Worm (Caenorhabditis elegans) whole organism, L3 larva: ENCODE data around the gene daao-1.

Source experiments
- R02D3.7 ChIP-seq: fragments of 150-350 bp; optimal IDR thresholded peaks from 2 replicates; lab custom pipeline; 2014; ENCODE audit warnings: missing biosample characterization, missing genetic modification characterization
- aly-2 ChIP-seq: fragments of 150-350 bp; optimal IDR thresholded peaks from 2 replicates; lab custom pipeline; 2014; ENCODE audit warnings: missing biosample characterization, missing genetic modification characterization
- ceh-16 ChIP-seq: sonication (generic microtip); optimal IDR thresholded peaks from 2 replicates; lab custom pipeline; 2017; ENCODE audit warnings: missing biosample characterization, missing genetic modification characterization
- ceh-28 ChIP-seq: fragments of 150-350 bp; optimal IDR thresholded peaks from 2 replicates; lab custom pipeline; 2014; ENCODE audit warnings: missing biosample characterization, missing genetic modification reagents, missing genetic modification characterization
- ceh-82 ChIP-seq: fragments of 150-350 bp; optimal IDR thresholded peaks from 2 replicates; lab custom pipeline; 2014; ENCODE audit warnings: missing biosample characterization, missing genetic modification characterization
- daf-12 ChIP-seq: fragments of 150-350 bp; optimal IDR thresholded peaks from 2 replicates; lab custom pipeline; 2014; ENCODE audit warnings: missing biosample characterization, missing genetic modification reagents, missing genetic modification characterization
- egl-27 ChIP-seq: sonication (generic microtip); optimal IDR thresholded peaks from 4 replicates; lab custom pipeline; 2017; ENCODE audit warnings: missing biosample characterization, missing genetic modification reagents, missing genetic modification characterization
- egl-5 ChIP-seq: fragments of 150-350 bp; optimal IDR thresholded peaks from 2 replicates; lab custom pipeline; 2017; ENCODE audit warnings: missing biosample characterization, missing genetic modification reagents, missing genetic modification characterization, inconsistent platforms
- elt-1 ChIP-seq: fragments of 150-350 bp; optimal IDR thresholded peaks from 2 replicates; lab custom pipeline; 2014; ENCODE audit warnings: missing biosample characterization, missing genetic modification characterization
- elt-2 ChIP-seq: sonication (generic microtip); optimal IDR thresholded peaks from 2 replicates; lab custom pipeline; 2016; ENCODE audit warnings: missing genetic modification reagents, mild to moderate bottlenecking, missing genetic modification characterization, missing compliant biosample characterization
- fkh-10 ChIP-seq: sonication (generic microtip); optimal IDR thresholded peaks from 2 replicates; lab custom pipeline; 2017; ENCODE audit warnings: missing biosample characterization, missing genetic modification reagents, missing genetic modification characterization
- fkh-2 ChIP-seq: fragments of 150-350 bp; optimal IDR thresholded peaks from 2 replicates; lab custom pipeline; 2014; ENCODE audit warnings: missing biosample characterization, missing genetic modification reagents, missing genetic modification characterization
- fos-1 ChIP-seq: fragments of 150-350 bp; optimal IDR thresholded peaks from 2 replicates; lab custom pipeline; 2014; ENCODE audit warnings: missing biosample characterization, missing genetic modification characterization
- hmg-11 ChIP-seq: sonication (generic microtip); optimal IDR thresholded peaks from 2 replicates; lab custom pipeline; 2016; ENCODE audit warnings: missing genetic modification characterization, missing compliant biosample characterization
- lsy-12 ChIP-seq: sonication (generic microtip); optimal IDR thresholded peaks from 2 replicates; lab custom pipeline; 2016; ENCODE audit warnings: mild to moderate bottlenecking, missing genetic modification characterization, missing compliant biosample characterization
- nfya-1 ChIP-seq: sonication (generic microtip); optimal IDR thresholded peaks from 2 replicates; lab custom pipeline; 2017; ENCODE audit warnings: missing genetic modification characterization, mild to moderate bottlenecking, missing compliant biosample characterization, antibody characterized with exemption, moderate library complexity; ENCODE audit not compliant: insufficient read depth
- nhr-11 ChIP-seq: fragments of 150-350 bp; optimal IDR thresholded peaks from 2 replicates; lab custom pipeline; 2014; ENCODE audit warnings: missing biosample characterization, missing genetic modification characterization
- nhr-12 ChIP-seq: fragments of 150-350 bp; optimal IDR thresholded peaks from 2 replicates; lab custom pipeline; 2014; ENCODE audit warnings: missing biosample characterization, missing genetic modification characterization
- nhr-23 ChIP-seq: fragments of 150-350 bp; optimal IDR thresholded peaks from 2 replicates; lab custom pipeline; 2014; ENCODE audit warnings: missing biosample characterization, missing genetic modification reagents, missing genetic modification characterization
- nhr-237 ChIP-seq: fragments of 150-350 bp; optimal IDR thresholded peaks from 2 replicates; lab custom pipeline; 2014; ENCODE audit warnings: missing biosample characterization, missing genetic modification characterization
- nhr-25 ChIP-seq: sonication (generic microtip); optimal IDR thresholded peaks from 2 replicates; lab custom pipeline; 2017; ENCODE audit warnings: missing biosample characterization, missing genetic modification characterization
- nhr-43 ChIP-seq: sonication (generic microtip); optimal IDR thresholded peaks from 2 replicates; lab custom pipeline; 2016; ENCODE audit warnings: mild to moderate bottlenecking, missing genetic modification characterization, missing compliant biosample characterization; ENCODE audit not compliant: poor library complexity, severe bottlenecking
- nhr-76 ChIP-seq: fragments of 150-350 bp; sonication (generic microtip); optimal IDR thresholded peaks from 5 replicates; lab custom pipeline; 2014; ENCODE audit warnings: missing biosample characterization, missing genetic modification characterization
- nhr-77 ChIP-seq: fragments of 150-350 bp; optimal IDR thresholded peaks from 2 replicates; lab custom pipeline; 2014; ENCODE audit warnings: missing biosample characterization, missing genetic modification characterization
- pha-4 ChIP-seq: fragments of 150-350 bp; optimal IDR thresholded peaks from 2 replicates; lab custom pipeline; 2014; ENCODE audit warnings: missing biosample characterization, missing genetic modification reagents, missing genetic modification characterization
- pqm-1 ChIP-seq: fragments of 150-350 bp; optimal IDR thresholded peaks from 2 replicates; lab custom pipeline; 2017; ENCODE audit warnings: missing biosample characterization, missing genetic modification characterization, inconsistent platforms
- sea-2 ChIP-seq: fragments of 150-350 bp; sonication (generic microtip); optimal IDR thresholded peaks from 4 replicates; lab custom pipeline; 2014; ENCODE audit warnings: missing biosample characterization, missing genetic modification reagents, missing genetic modification characterization
- skn-1 ChIP-seq: fragments of 150-350 bp; optimal IDR thresholded peaks from 2 replicates; lab custom pipeline; 2014; ENCODE audit warnings: missing biosample characterization, missing genetic modification characterization
- unc-39 ChIP-seq: sonication (generic microtip); optimal IDR thresholded peaks from 4 replicates; lab custom pipeline; 2017; ENCODE audit warnings: missing biosample characterization, missing genetic modification characterization
- unc-62 ChIP-seq: fragments of 150-350 bp; sonication (generic microtip); optimal IDR thresholded peaks from 4 replicates; lab custom pipeline; 2014; ENCODE audit warnings: missing biosample characterization, missing genetic modification reagents, missing genetic modification characterization
- zag-1 ChIP-seq: fragments of 150-350 bp; optimal IDR thresholded peaks from 2 replicates; lab custom pipeline; 2014; ENCODE audit warnings: missing biosample characterization, missing genetic modification characterization
- ztf-11 ChIP-seq: fragments of 150-350 bp; optimal IDR thresholded peaks from 2 replicates; lab custom pipeline; 2014; ENCODE audit warnings: missing biosample characterization, missing genetic modification characterization
- ztf-4 ChIP-seq: fragments of 150-350 bp; optimal IDR thresholded peaks from 2 replicates; lab custom pipeline; 2014; ENCODE audit warnings: missing biosample characterization, missing genetic modification characterization

The daao-1 gene

DNA sequence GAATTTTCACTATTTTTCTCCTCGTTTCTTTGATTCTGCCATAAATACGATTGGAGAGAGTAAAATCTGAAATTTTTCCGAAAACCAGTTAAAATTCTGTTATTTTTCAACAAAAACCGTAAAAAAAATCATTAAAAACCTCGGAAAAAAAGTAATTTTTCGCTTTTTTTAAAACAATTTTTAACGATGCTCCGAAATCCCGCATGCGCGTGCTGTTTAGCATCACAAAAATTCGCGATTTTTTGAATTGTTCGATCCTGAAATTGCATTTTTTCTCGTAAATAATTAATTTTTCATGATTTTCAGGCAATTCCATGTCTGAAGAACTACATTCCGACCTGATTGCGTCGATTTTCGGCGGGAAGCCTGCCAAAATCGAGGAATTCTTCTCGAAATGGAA, 28.7 kb downstream of the daao-1 start, which contains the start of gene ric-8:
TSS of gene ric-8 (plus strand) at position 301 of the 400 bp plus-strand sequence.
- TF ChIP-seq nhr-77 (tag; lab: Kevin White, UChicago) = no peak
- no peak for TF ChIP-seq nhr-11 (tag; lab: Kevin White, UChicago)
- no peak for TF ChIP-seq ceh-16
- no peak for TF ChIP-seq nhr-25 (tag; lab: Kevin White, UChicago)
- no peak for TF ChIP-seq nhr-23 (tag; lab: Kevin White, UChicago)
- TF ChIP-seq pqm-1 (tag; lab: Kevin White, UChicago) = no peak
- no peak for TF ChIP-seq fos-1 (tag; lab: Kevin White, UChicago)
- TF ChIP-seq nhr-76 (tag; lab: Kevin White, UChicago) = no peak
- no peak for TF ChIP-seq fkh-2 (tag; lab: Kevin White, UChicago)
- no peak for TF ChIP-seq hmg-11
- TF ChIP-seq ztf-4 (tag; lab: Kevin White, UChicago) = no peak

DNA sequence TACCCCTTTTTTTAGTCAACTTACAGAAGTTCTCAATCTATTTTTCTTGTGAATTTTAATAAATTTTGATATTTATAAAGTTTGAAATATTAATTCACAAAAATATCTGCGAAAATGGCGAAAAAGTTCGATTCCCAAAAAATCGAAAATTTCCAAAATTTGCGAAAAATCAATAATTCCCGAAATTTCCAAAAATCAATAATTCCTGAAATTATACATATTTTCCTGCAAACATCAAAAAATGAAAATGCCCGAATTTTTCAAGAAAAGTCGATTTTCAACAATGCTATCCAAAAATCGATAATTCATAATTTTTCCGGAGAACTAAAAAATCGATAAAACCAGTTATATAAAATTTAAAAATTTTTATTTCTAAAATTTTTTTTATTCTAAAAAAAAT, 36.0 kb downstream of the daao-1 start:
- no peak for TF ChIP-seq unc-62 (GFP tag; lab: Kevin White, UChicago)
- peak; percentile 88 for TF ChIP-seq ceh-28 (tag; lab: Kevin White, UChicago)
- no peak for TF ChIP-seq nhr-23 (tag; lab: Kevin White, UChicago)
- no peak for TF ChIP-seq R02D3.7 (tag; lab: Kevin White, UChicago)
- TF ChIP-seq nhr-12 (tag; lab: Kevin White, UChicago) = no peak
- no peak for TF ChIP-seq sea-2 (GFP tag; lab: Kevin White, UChicago)
- TF ChIP-seq egl-27 (tag; lab: Kevin White, UChicago) = no peak

DNA sequence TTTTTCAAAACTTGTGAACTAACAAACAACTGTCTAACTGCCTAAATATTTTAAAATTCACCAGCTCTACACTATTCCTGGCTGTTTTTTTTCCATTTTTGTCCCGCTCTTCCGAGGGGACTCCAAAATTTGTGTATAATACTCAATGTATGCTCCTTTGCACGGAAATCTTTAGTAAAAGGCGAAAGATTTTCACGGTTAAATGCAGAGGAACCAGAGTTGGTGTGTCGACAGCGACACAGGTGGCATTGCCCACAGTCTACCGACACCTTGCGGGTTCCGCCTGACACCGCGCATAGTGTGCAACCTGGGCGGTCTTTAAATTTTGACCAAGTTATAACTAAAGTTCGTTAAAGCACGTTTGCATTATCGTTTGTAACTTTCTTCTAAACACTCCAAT, 41.0 kb downstream of the daao-1 start:
- no peak for TF ChIP-seq unc-62 (GFP tag; lab: Kevin White, UChicago)
- no peak for TF ChIP-seq pha-4 (tag; lab: Kevin White, UChicago)
- no peak for TF ChIP-seq ceh-28 (tag; lab: Kevin White, UChicago)
- TF ChIP-seq lsy-12 (tag; lab: Kevin White, UChicago) = no peak
- TF ChIP-seq egl-5 = no peak
- no peak for TF ChIP-seq elt-1
- TF ChIP-seq egl-27 (tag; lab: Kevin White, UChicago) = no peak
- no peak for TF ChIP-seq zag-1 (tag; lab: Kevin White, UChicago)
- no peak for TF ChIP-seq nfya-1 (tag; lab: Kevin White, UChicago)
- no peak for TF ChIP-seq pqm-1 (tag; lab: Kevin White, UChicago)
- no peak for TF ChIP-seq unc-39 (tag; lab: Kevin White, UChicago)
- no peak for TF ChIP-seq elt-2 (tag; lab: Kevin White, UChicago)
- no peak for TF ChIP-seq ztf-11 (tag; lab: Kevin White, UChicago)
- TF ChIP-seq nhr-76 (tag; lab: Kevin White, UChicago) = no peak
- no peak for TF ChIP-seq nhr-237
- no peak for TF ChIP-seq ceh-82 (tag; lab: Kevin White, UChicago)
- TF ChIP-seq skn-1 (tag; lab: Kevin White, UChicago) = no peak
- TF ChIP-seq nhr-43 (tag; lab: Kevin White, UChicago) = no peak
- no peak for TF ChIP-seq aly-2 (tag; lab: Kevin White, UChicago)

DNA sequence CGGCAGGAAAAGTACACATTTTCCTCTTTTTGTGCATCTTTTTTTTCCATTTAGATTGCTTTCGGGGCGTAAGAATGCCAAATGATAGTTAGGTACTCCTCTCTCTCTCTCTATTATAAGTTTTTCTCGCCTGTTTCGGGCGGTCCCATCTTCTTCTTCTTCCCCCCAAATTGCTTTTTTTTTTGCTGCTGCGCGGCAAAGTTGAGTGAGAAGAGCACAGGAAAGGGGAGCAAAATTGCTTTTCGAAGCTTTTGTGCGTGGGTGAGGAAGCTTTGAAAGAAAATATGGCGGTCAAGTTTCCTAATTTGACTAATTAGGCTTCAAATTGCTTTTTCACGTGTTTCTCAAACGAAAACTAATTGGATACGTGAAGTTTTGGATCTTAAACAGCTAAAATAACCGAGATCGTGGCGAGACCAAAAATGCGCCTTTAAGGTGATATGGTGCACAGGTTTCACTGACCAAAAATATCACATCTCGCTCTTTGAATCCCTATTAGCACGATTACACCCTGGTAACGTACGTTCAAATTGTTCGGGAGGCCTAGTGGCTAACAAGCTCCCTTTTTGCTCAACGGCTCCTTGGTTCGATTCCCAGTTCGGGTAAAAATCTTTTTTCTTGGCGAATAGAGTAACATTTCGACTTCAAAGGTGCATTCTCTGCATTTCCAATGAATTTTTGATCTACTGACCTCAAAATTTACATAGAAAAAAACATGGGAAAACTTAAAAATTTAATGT, 42.6 kb downstream of the daao-1 start:
- TF ChIP-seq daf-12 (tag; lab: Kevin White, UChicago) (no peak), fkh-10 (GFP tag; lab: Kevin White, UChicago) (peak; percentile 29)

DNA sequence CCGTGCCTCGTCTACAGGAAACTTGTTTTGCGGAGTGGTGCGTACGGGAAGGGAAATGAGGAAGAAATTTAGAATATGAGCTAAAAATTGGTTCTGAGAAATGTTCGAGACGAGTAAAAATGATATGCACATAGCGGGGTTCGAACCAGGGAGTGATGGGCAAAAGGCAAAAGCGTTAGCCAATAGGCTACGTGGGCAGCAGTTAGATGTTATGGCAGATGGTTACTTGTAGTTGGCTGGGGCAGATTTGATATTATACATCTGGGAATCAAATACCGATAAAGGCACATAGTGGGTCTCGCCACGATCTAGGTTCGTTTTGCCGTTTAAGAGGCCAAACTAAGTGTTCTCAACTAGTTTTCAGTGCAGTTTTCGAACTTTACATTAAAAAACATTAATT, 43.3 kb downstream of the daao-1 start:
- no peak for TF ChIP-seq nhr-11 (tag; lab: Kevin White, UChicago)
- no peak for TF ChIP-seq hmg-11
